Worm (Caenorhabditis elegans) whole organism, midembryonic: Measurements from ENCODE around the gene faah-2.

Experiments
- T22C8.4 ChIP-seq: fragments of 200-800 bp; sonication (Bioruptor generic); IDR thresholded peaks from 2 replicates; pipeline ENCODE4 v1.3.6; 2022; ENCODE audit warnings: missing genetic modification characterization, missing compliant biosample characterization
- flt-1 ChIP-seq: fragments of 200-800 bp; sonication (Bioruptor generic); IDR thresholded peaks from 2 replicates; pipeline ENCODE4 v1.3.6; 2022; ENCODE audit warnings: missing genetic modification characterization, missing compliant biosample characterization
- klf-2 ChIP-seq: fragments of 200-800 bp; sonication (Bioruptor generic); conservative IDR thresholded peaks from 2 replicates; pipeline ENCODE4 v1.3.6; 2022; ENCODE audit warnings: missing genetic modification reagents, missing genetic modification characterization, missing compliant biosample characterization
- ref-1 ChIP-seq: fragments of 200-800 bp; sonication (Bioruptor generic); conservative IDR thresholded peaks from 2 replicates; pipeline ENCODE4 v1.3.6; 2022; ENCODE audit warnings: missing genetic modification reagents, missing genetic modification characterization, missing compliant biosample characterization
- tab-1 ChIP-seq: fragments of 200-800 bp; sonication (Bioruptor generic); IDR thresholded peaks from 2 replicates; pipeline ENCODE4 v1.3.6; 2022; ENCODE audit warnings: missing genetic modification characterization, missing compliant biosample characterization
- ztf-23 ChIP-seq: fragments of 200-800 bp; sonication (Bioruptor generic); IDR thresholded peaks from 2 replicates; pipeline ENCODE4 v1.3.6; 2022; ENCODE audit warnings: missing genetic modification reagents, missing genetic modification characterization, missing compliant biosample characterization
- ztf-29 ChIP-seq: fragments of 200-800 bp; sonication (Bioruptor generic); IDR thresholded peaks from 2 replicates; pipeline ENCODE4 v1.3.6; 2022; ENCODE audit warnings: missing genetic modification reagents, missing genetic modification characterization, missing compliant biosample characterization

DNA sequence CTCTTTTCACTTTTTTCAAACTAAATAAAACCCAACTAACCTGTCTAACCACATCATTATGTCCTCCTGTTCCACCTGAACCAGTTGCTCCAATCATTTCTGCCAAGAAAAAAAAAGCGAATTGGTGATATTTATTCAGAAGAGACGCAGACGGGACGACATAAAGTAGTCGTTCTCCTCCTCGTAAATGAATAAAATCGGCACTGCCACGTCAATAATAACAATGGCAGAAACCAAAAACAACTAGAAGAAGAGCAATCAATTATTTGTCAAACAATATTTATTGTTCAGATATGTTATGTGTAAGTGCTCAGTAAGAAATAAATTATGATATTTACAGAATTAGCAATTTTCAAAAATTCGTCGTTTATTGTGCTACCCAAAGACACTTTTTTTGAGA lies 44.7 kb upstream of the faah-2 start, which contains the start of gene rabs-5:
- no peak for TF ChIP-seq klf-2 (GFP tag; lab: Robert Waterston, UW)
- no peak for TF ChIP-seq T22C8.4
- no peak for TF ChIP-seq ztf-29 (GFP tag; lab: Robert Waterston, UW)
- no peak for TF ChIP-seq tab-1 (GFP tag; lab: Robert Waterston, UW)
- TF ChIP-seq ztf-23 (GFP tag; lab: Robert Waterston, UW) = no peak
- TF ChIP-seq flt-1 (GFP tag; lab: Robert Waterston, UW) = no peak
- TF ChIP-seq ref-1 (GFP tag; lab: Robert Waterston, UW) = no peak
